Worm (Caenorhabditis elegans) whole organism, L3 larva: ENCODE data around the gene C49C3.8.
A peak's percentile ranks its signal among the peaks of the same experiment; 100 is the strongest.

Experiments
- R02D3.7 ChIP-seq: fragments of 150-350 bp; optimal IDR thresholded peaks from 2 replicates; lab custom pipeline; 2014; ENCODE audit warnings: missing biosample characterization, missing genetic modification characterization
- ZK546.5 ChIP-seq: sonication (generic microtip); optimal IDR thresholded peaks from 2 replicates; lab custom pipeline; 2017; ENCODE audit warnings: missing biosample characterization, missing genetic modification characterization
- aly-2 ChIP-seq: fragments of 150-350 bp; optimal IDR thresholded peaks from 2 replicates; lab custom pipeline; 2014; ENCODE audit warnings: missing biosample characterization, missing genetic modification characterization
- ama-1 ChIP-seq: fragments of 150-350 bp; optimal IDR thresholded peaks from 2 replicates; lab custom pipeline; 2018
- ceh-16 ChIP-seq: sonication (generic microtip); optimal IDR thresholded peaks from 2 replicates; lab custom pipeline; 2017; ENCODE audit warnings: missing biosample characterization, missing genetic modification characterization
- ceh-28 ChIP-seq: fragments of 150-350 bp; optimal IDR thresholded peaks from 2 replicates; lab custom pipeline; 2014; ENCODE audit warnings: missing biosample characterization, missing genetic modification reagents, missing genetic modification characterization
- ceh-82 ChIP-seq: fragments of 150-350 bp; optimal IDR thresholded peaks from 2 replicates; lab custom pipeline; 2014; ENCODE audit warnings: missing biosample characterization, missing genetic modification characterization
- ceh-9 ChIP-seq: sonication (generic microtip); optimal IDR thresholded peaks from 2 replicates; lab custom pipeline; 2018; ENCODE audit warnings: missing biosample characterization, missing genetic modification characterization
- egl-27 ChIP-seq: sonication (generic microtip); optimal IDR thresholded peaks from 4 replicates; lab custom pipeline; 2017; ENCODE audit warnings: missing biosample characterization, missing genetic modification reagents, missing genetic modification characterization
- egl-5 ChIP-seq: fragments of 150-350 bp; optimal IDR thresholded peaks from 2 replicates; lab custom pipeline; 2017; ENCODE audit warnings: missing biosample characterization, missing genetic modification reagents, missing genetic modification characterization, inconsistent platforms
- elt-1 ChIP-seq: fragments of 150-350 bp; optimal IDR thresholded peaks from 2 replicates; lab custom pipeline; 2014; ENCODE audit warnings: missing biosample characterization, missing genetic modification characterization
- elt-2 ChIP-seq: sonication (generic microtip); optimal IDR thresholded peaks from 2 replicates; lab custom pipeline; 2016; ENCODE audit warnings: missing genetic modification reagents, mild to moderate bottlenecking, missing genetic modification characterization, missing compliant biosample characterization
- elt-3 ChIP-seq, 3 experiments: fragments of 150-350 bp in 1 of 3; sonication (generic microtip) in 2 of 3; optimal IDR thresholded peaks; 2 replicates in 2 of 3; 4 replicates in 1 of 3; lab custom pipeline; 2014 to 2017; ENCODE audit warnings: missing biosample characterization in 3 of 3, missing genetic modification characterization in 3 of 3
- eor-1 ChIP-seq, 2 experiments: fragments of 150-350 bp; optimal IDR thresholded peaks; 2 replicates each; lab custom pipeline; 2014 to 2018; ENCODE audit warnings: missing biosample characterization in 2 of 2, missing genetic modification characterization in 2 of 2
- fkh-2 ChIP-seq: fragments of 150-350 bp; optimal IDR thresholded peaks from 2 replicates; lab custom pipeline; 2014; ENCODE audit warnings: missing biosample characterization, missing genetic modification reagents, missing genetic modification characterization
- fos-1 ChIP-seq: fragments of 150-350 bp; optimal IDR thresholded peaks from 2 replicates; lab custom pipeline; 2014; ENCODE audit warnings: missing biosample characterization, missing genetic modification characterization
- hmg-11 ChIP-seq: sonication (generic microtip); optimal IDR thresholded peaks from 2 replicates; lab custom pipeline; 2016; ENCODE audit warnings: missing genetic modification characterization, missing compliant biosample characterization
- jun-1 ChIP-seq: fragments of 150-350 bp; optimal IDR thresholded peaks from 2 replicates; lab custom pipeline; 2014; ENCODE audit warnings: missing biosample characterization, missing genetic modification reagents, missing genetic modification characterization
- lin-15B ChIP-seq: fragments of 150-350 bp; optimal IDR thresholded peaks from 2 replicates; lab custom pipeline; 2014; ENCODE audit warnings: missing biosample characterization, missing genetic modification characterization
- lin-39 ChIP-seq: fragments of 150-350 bp; optimal IDR thresholded peaks from 2 replicates; lab custom pipeline; 2018; ENCODE audit warnings: missing biosample characterization, missing genetic modification reagents, missing genetic modification characterization
- lsy-12 ChIP-seq: sonication (generic microtip); optimal IDR thresholded peaks from 2 replicates; lab custom pipeline; 2016; ENCODE audit warnings: mild to moderate bottlenecking, missing genetic modification characterization, missing compliant biosample characterization
- mml-1 ChIP-seq: fragments of 150-350 bp; sonication (generic microtip); optimal IDR thresholded peaks from 3 replicates; lab custom pipeline; 2014; ENCODE audit warnings: missing biosample characterization, missing genetic modification characterization
- nhr-11 ChIP-seq: fragments of 150-350 bp; optimal IDR thresholded peaks from 2 replicates; lab custom pipeline; 2014; ENCODE audit warnings: missing biosample characterization, missing genetic modification characterization
- nhr-12 ChIP-seq: fragments of 150-350 bp; optimal IDR thresholded peaks from 2 replicates; lab custom pipeline; 2014; ENCODE audit warnings: missing biosample characterization, missing genetic modification characterization
- nhr-43 ChIP-seq: sonication (generic microtip); optimal IDR thresholded peaks from 2 replicates; lab custom pipeline; 2016; ENCODE audit warnings: mild to moderate bottlenecking, missing genetic modification characterization, missing compliant biosample characterization; ENCODE audit not compliant: poor library complexity, severe bottlenecking
- nhr-67 ChIP-seq: fragments of 150-350 bp; optimal IDR thresholded peaks from 2 replicates; lab custom pipeline; 2014; ENCODE audit warnings: missing biosample characterization, missing genetic modification characterization
- nhr-76 ChIP-seq: fragments of 150-350 bp; sonication (generic microtip); optimal IDR thresholded peaks from 5 replicates; lab custom pipeline; 2014; ENCODE audit warnings: missing biosample characterization, missing genetic modification characterization
- nhr-77 ChIP-seq: fragments of 150-350 bp; optimal IDR thresholded peaks from 2 replicates; lab custom pipeline; 2014; ENCODE audit warnings: missing biosample characterization, missing genetic modification characterization
- pha-4 ChIP-seq: fragments of 150-350 bp; optimal IDR thresholded peaks from 2 replicates; lab custom pipeline; 2014; ENCODE audit warnings: missing biosample characterization, missing genetic modification reagents, missing genetic modification characterization
- pqm-1 ChIP-seq: fragments of 150-350 bp; optimal IDR thresholded peaks from 2 replicates; lab custom pipeline; 2017; ENCODE audit warnings: missing biosample characterization, missing genetic modification characterization, inconsistent platforms
- skn-1 ChIP-seq: fragments of 150-350 bp; optimal IDR thresholded peaks from 2 replicates; lab custom pipeline; 2014; ENCODE audit warnings: missing biosample characterization, missing genetic modification characterization
- snpc-4 ChIP-seq: fragments of 150-350 bp; optimal IDR thresholded peaks from 2 replicates; lab custom pipeline; 2014; ENCODE audit warnings: missing biosample characterization, missing genetic modification characterization
- tbx-2 ChIP-seq: sonication (generic microtip); optimal IDR thresholded peaks from 2 replicates; lab custom pipeline; 2016; ENCODE audit warnings: mild to moderate bottlenecking, missing genetic modification characterization, missing compliant biosample characterization
- unc-39 ChIP-seq: sonication (generic microtip); optimal IDR thresholded peaks from 4 replicates; lab custom pipeline; 2017; ENCODE audit warnings: missing biosample characterization, missing genetic modification characterization
- unc-62 ChIP-seq: fragments of 150-350 bp; sonication (generic microtip); optimal IDR thresholded peaks from 4 replicates; lab custom pipeline; 2014; ENCODE audit warnings: missing biosample characterization, missing genetic modification reagents, missing genetic modification characterization
- zag-1 ChIP-seq: fragments of 150-350 bp; optimal IDR thresholded peaks from 2 replicates; lab custom pipeline; 2014; ENCODE audit warnings: missing biosample characterization, missing genetic modification characterization
- ztf-11 ChIP-seq: fragments of 150-350 bp; optimal IDR thresholded peaks from 2 replicates; lab custom pipeline; 2014; ENCODE audit warnings: missing biosample characterization, missing genetic modification characterization
- ztf-4 ChIP-seq: fragments of 150-350 bp; optimal IDR thresholded peaks from 2 replicates; lab custom pipeline; 2014; ENCODE audit warnings: missing biosample characterization, missing genetic modification characterization

Gene C49C3.8

DNA sequence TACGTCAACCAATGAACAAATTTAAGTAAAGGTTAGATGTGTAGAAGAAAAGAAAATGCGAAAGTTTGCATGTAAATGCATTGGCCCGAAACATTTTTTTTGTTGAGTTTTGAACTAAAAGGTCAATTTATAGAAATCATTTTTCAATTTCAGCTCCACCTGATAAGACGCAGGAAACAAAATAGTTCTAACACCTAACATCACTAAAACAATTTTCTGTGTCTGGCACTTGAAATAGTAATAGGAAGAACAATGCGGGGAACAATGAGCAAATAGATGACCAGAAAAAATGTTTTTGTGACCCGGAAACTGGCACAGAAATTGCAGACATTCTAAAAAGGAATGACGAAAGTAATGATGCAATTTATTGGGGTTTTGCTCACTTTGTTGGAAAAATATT is 42.7 kb upstream of the C49C3.8 start:
- TF ChIP-seq pqm-1 (tag; lab: Kevin White, UChicago), result peak; percentile 72
- peak; percentile 59 for TF ChIP-seq elt-2 (tag; lab: Kevin White, UChicago)
- TF ChIP-seq eor-1 (tag; optimal IDR thresholded peaks at IDR 0.05; lab: Kevin White, UChicago), result no peak

DNA sequence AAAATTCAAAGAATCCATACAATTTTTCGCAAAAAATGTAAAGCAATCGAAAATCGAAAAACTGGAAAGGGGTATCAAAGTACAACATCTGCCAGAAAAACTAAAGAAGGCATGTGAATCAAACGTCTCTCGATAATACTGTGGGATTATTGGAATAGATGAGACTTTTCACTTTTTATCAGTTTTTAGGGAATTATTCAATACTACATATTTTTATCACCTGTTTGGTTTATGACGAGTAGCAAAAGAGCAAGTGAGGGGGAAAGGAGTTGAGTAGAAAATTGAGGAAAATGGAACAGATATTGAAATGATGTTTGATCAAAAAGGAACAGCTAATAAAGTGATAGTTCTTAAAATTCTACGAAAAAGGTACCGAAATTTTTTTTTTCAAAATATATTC is 41.9 kb upstream of the C49C3.8 start:
- peak; percentile 55 for TF ChIP-seq pqm-1 (tag; lab: Kevin White, UChicago)
- no peak for TF ChIP-seq ceh-16 (tag; lab: Kevin White, UChicago)
- TF ChIP-seq nhr-67, result no peak
- TF ChIP-seq elt-1, result no peak
- peak; percentile 59 for TF ChIP-seq elt-2 (tag; lab: Kevin White, UChicago)

DNA sequence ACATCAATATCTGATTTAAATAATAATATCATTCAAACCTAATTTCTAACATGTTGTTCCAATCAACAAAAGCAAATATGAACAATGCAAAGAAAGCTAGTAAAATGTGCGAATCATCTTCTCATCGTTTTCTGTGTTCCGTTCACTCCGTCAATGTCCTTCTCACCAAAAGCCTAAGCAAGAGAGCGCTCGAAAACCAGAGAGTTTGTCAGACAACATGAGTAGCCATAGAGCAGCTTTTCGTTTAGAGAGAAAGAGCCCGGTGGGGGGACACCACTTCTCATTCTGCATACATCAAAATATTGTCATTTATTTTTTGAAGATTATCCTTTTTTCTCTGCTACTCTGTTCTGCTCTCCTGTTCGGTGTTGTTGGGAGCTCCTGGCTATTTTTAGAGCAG is 41.3 kb upstream of the C49C3.8 start:
- TF ChIP-seq jun-1 (tag; lab: Kevin White, UChicago) (no peak), nhr-76 (tag; lab: Kevin White, UChicago) (no peak), nhr-12 (no peak), fkh-2 (tag; lab: Kevin White, UChicago) (no peak), egl-5 (peak; percentile 71), R02D3.7 (tag; lab: Kevin White, UChicago) (no peak), aly-2 (no peak), unc-39 (tag; lab: Kevin White, UChicago) (no peak), skn-1 (tag; lab: Kevin White, UChicago) (no peak), lin-15B (tag; lab: Kevin White, UChicago) (peak; percentile 32), tbx-2 (tag; lab: Kevin White, UChicago) (no peak), nhr-43 (tag; lab: Kevin White, UChicago) (no peak), lin-39 (peak; percentile 72), nhr-77 (tag; lab: Kevin White, UChicago) (no peak), ceh-82 (no peak), ZK546.5 (tag; lab: Kevin White, UChicago) (no peak), pqm-1 (tag; lab: Kevin White, UChicago) (no peak), fos-1 (tag; lab: Kevin White, UChicago) (no peak), elt-3 (tag; optimal IDR thresholded peaks at IDR 0.05; lab: Kevin White, UChicago) (no peak), lsy-12 (no peak), elt-2 (tag; lab: Kevin White, UChicago) (no peak), nhr-11 (tag; lab: Kevin White, UChicago) (no peak), ztf-4 (tag; lab: Kevin White, UChicago) (no peak), unc-62 (GFP tag; lab: Kevin White, UChicago) (no peak), ceh-28 (tag; lab: Kevin White, UChicago) (no peak), ama-1 (no peak), mml-1 (no peak), ceh-16 (tag; lab: Kevin White, UChicago) (no peak), ceh-9 (no peak), snpc-4 (no peak), hmg-11 (tag; lab: Kevin White, UChicago) (peak; percentile 40), zag-1 (tag; lab: Kevin White, UChicago) (no peak), egl-27 (tag; lab: Kevin White, UChicago) (no peak)

ce11 chrIV:17294489-17294888 is 40.5 kb upstream of the C49C3.8 start, which contains the start of gene T28F3.5:
TSS of gene T28F3.5 (plus strand) at chrIV:17294789.
- TF ChIP-seq ceh-16 (tag; lab: Kevin White, UChicago) (no peak), pqm-1 (tag; lab: Kevin White, UChicago) (no peak), fos-1 (tag; lab: Kevin White, UChicago) (no peak), egl-5 (no peak), nhr-43 (tag; lab: Kevin White, UChicago) (no peak), zag-1 (tag; lab: Kevin White, UChicago) (no peak), lsy-12 (no peak), ama-1 (no peak), snpc-4 (no peak)

- TF ChIP-seq ama-1 (no peak), pha-4 (tag; lab: Kevin White, UChicago) (no peak), ztf-11 (tag; lab: Kevin White, UChicago) (no peak), elt-2 (tag; lab: Kevin White, UChicago) (no peak)
Observed at ce11 chrIV:17301933-17302332, 33.1 kb upstream of the C49C3.8 start, which contains the start of gene ifta-2. TSS of gene ifta-2 (minus strand) at chrIV:17302033.
